Worm (Caenorhabditis elegans): ENCODE results near the gene mdt-6.

mdt-6 gene

DNA sequence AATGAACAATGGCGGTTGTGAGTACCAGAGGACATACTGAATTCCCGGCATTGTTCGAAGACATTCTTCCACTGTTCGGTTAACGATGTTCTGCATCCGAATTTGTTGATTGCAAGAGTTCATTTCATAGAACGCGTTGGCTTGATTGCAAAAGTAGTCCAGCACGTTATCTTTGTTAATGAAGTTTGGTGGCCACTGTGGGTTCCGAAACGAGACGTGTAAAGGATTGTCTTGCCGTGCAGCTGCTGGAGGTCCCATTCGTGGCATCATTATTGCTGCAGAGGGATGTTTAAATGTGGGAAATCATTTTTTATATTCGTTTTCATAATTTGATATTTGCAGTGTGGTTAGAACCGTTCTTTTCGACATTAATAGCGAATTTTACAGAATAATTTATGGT, at the start of gene mdt-6:
Gene mdt-6, minus strand, starts transcription at position 275 of the 400 bp plus-strand sequence.
- no peak for TF ChIP-seq dao-5 (tag; optimal IDR thresholded peaks at IDR 0.05)
- TF ChIP-seq him-1 (tag; optimal IDR thresholded peaks at IDR 0.05): no peak
- TF ChIP-seq W03F9.2 (tag; optimal IDR thresholded peaks at IDR 0.05): no peak

DNA sequence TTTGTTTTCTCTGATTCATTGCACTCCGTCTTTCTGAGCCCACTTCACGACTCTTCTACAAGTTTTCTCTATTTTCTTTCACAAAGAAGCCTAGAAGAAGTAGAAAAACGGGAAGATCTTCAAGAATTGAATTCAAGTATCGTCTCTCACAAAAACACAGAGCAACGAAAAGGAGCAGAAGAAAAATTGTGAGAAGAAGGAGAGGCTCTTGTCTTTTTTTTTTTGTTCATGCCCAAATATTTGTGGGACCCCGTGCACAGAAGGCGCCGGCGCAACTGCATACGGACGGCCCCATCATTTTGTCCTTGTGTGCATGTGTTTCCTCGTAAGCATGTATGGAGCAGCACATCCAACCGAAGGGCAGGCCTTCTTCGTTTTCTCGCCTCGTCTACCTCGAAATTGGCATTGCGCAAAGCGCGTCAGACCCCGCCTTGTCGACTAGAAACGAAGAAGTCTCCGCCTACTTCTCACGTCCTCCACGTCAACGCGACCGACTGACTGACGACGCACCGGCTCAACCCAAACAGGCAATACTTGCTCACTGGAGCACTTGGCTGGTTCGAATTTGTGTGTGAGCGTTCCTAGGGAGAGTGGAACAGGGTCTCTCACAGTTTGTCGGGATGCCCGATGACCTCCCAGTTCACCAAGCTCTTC, 47.2 kb upstream of the mdt-6 start:
- TF ChIP-seq him-1 (tag; optimal IDR thresholded peaks at IDR 0.05) (peak; percentile 17), dao-5 (tag; optimal IDR thresholded peaks at IDR 0.05) (no peak)

DNA sequence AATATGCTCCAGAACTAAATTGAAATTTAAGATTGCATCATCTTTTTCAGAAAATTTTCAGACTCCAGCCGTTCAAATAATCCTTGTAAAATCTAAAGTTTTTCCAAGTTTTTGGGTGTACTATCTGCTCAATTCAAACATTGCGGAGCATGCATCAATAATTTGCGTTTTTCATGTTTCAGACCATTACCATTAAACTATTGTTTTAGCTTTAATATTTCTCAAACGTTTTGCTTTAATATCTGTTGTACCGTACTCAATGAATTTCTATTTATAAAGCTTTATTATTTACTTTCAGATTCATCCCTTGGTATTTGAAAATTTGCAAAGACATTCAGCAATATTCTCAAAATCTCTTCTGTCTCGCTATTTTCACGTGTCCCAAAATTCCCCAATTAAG, 43.8 kb upstream of the mdt-6 start, which contains the start of gene odr-2:
Gene odr-2, plus strand, starts transcription at position 301 of the 400 bp plus-strand sequence.
- TF ChIP-seq dao-5 (tag; optimal IDR thresholded peaks at IDR 0.05) (no peak), W03F9.2 (tag; optimal IDR thresholded peaks at IDR 0.05) (no peak), him-1 (tag; optimal IDR thresholded peaks at IDR 0.05) (no peak)

DNA sequence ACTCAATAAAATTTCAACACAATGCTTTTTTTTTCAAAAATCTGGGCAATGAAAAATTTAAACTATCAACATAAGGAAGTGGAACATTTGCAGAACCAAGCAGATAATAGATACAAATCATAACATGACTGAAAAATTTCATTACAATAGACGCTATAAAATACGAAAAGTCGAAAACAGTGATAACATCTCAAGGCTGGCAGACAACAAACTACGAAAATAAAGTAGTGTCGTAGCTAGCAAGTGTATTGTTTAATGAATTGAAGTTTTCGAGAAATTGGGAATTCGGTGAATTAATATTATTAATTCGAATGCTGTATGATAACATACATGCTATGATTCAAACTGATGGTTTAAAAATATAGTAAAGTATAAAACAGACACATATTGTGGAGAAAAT, 37.4 kb upstream of the mdt-6 start:
- TF ChIP-seq dao-5 (tag; optimal IDR thresholded peaks at IDR 0.05): no peak

DNA sequence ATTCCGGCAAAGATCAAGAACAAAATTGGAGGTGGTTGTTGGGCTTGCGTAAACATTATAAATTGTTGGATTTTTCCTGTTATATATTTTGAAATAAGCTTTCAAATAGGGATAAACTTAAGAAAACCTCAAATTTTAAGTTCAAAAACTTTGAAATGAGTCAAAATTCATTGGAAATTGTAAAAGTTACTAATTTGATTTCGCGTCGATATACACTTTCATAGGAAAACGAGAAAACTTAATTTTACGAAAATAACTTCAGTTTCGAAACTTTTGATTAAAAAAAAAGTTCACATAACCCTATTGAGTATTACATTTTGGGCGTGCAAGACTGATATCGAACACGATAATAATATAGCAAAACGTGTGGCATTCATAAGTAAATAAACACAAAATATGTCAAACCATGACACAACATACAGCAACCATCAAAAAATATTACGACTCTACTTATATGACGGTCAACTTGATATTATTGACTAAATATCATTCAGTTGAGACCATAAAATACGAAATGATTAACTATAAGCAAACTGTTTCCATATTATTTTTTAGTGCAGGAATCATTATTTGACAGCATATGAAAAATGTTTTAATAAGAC, 36.8 kb upstream of the mdt-6 start:
- TF ChIP-seq dao-5 (tag; optimal IDR thresholded peaks at IDR 0.05): no peak
- no peak for TF ChIP-seq him-1 (tag; optimal IDR thresholded peaks at IDR 0.05)
- TF ChIP-seq W03F9.2 (tag; optimal IDR thresholded peaks at IDR 0.05): no peak

DNA sequence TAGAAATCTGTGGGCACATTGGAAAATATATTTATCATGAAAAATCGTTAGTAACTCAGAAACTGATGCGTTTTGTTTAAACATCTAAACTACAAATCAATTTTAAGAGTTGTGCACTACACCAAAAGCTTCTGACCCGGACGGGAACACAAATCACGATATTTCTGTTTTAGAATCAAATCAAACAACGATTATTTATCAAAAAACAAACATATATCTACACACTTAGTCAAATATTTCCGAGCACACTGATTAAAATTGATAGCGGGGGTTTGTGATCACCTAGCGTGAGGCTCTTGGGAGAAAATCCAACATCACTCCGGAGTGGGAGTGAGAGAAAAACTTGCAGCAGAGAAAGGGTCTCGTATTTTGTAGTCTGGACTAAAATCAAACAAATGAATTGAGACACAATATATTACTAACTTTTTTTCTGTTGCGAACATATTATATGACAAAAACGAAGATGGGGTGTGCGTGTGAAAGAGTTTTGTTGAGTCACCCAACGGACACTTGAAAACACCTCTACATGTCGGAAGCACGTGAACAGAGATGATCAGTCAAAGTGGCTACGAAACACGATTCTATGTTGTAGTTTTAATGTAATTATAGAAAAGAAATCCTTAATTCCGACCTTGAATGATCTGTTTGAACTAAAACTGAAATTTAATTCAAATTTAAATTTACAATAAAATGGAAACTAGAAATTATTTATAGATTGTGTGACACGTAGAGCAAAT, 36.0 kb upstream of the mdt-6 start:
- TF ChIP-seq dao-5 (tag; optimal IDR thresholded peaks at IDR 0.05) (no peak), him-1 (tag; optimal IDR thresholded peaks at IDR 0.05) (no peak), W03F9.2 (tag; optimal IDR thresholded peaks at IDR 0.05) (no peak)

DNA sequence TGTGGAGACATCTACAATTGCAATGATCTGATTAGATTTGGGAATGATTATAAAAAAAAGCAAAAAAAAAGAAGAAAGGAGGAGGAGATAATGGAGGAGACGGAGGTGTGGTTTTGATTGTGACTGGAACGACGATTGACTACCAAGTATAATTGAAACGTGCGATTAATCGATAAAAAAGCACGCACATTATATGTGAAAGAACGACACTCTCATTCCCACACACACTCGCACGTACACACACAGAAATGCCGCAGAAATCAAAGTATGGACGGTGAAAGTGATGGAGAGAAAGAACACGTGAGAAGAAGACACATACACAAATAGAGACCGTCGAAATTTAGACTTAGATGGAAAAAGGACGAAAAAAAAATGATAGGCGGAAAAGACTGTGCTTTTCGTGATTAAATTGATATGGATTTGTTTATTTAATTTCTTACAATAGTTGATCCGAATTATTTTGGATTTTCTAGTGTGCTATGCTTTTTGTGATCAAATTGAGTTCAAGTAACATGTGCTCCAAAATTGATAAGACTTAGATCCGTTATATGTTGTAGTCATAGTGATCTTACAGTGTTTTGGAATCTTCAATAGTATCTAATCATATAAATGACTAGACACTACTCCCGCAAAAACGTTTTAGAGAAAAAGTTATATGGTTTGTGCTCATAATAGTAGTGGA, 34.4 kb upstream of the mdt-6 start, which contains the start of gene nhr-135:
Gene nhr-135, minus strand, starts transcription at position 51 of the 682 bp plus-strand sequence.
- no peak for TF ChIP-seq dao-5 (tag; optimal IDR thresholded peaks at IDR 0.05)
- peak; percentile 42 for TF ChIP-seq W03F9.2 (tag; optimal IDR thresholded peaks at IDR 0.05)

DNA sequence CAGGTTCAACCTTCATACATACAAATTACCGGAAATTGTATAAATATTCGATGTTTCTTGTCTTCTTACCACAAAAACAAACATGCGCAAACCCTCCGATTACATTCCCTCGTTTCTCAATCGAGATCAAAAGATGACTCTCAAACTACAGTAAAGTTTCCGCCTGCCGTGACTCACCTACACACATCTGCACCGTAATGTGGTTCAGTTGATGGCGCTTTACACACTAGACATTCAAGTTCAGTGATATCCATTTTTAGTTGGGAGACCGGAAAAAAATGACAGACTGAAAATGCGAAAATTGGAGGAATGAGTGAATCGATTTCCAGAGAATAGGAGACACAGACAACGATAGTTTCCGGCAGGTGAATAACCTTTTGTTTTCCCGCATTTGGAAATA, 31.9 kb upstream of the mdt-6 start, which contains the start of gene nhr-286:
Gene nhr-286, minus strand, starts transcription at position 324 of the 400 bp plus-strand sequence.
- TF ChIP-seq dao-5 (tag; optimal IDR thresholded peaks at IDR 0.05) (no peak), W03F9.2 (tag; optimal IDR thresholded peaks at IDR 0.05) (no peak), him-1 (tag; optimal IDR thresholded peaks at IDR 0.05) (no peak)

DNA sequence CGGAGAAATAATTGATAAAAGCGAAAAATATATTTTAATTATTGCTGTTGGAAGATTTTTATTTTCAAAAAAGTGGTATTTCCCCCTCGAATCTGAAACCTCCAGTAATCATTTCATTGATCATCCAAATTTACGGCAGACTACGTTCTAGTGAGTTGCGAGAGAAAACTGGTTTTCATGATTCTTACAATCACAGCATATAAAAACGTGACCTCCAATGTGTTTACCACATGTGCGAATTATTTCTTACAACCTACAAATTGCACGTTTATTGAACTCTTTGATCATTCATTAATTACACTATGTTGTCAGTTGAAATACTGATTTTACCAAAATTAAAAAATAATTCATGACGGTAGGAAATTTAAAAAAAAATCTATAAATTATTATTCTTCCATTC, 29.8 kb upstream of the mdt-6 start:
- TF ChIP-seq dao-5 (tag; optimal IDR thresholded peaks at IDR 0.05): no peak
- no peak for TF ChIP-seq him-1 (tag; optimal IDR thresholded peaks at IDR 0.05)
- TF ChIP-seq W03F9.2 (tag; optimal IDR thresholded peaks at IDR 0.05): peak; percentile 7

DNA sequence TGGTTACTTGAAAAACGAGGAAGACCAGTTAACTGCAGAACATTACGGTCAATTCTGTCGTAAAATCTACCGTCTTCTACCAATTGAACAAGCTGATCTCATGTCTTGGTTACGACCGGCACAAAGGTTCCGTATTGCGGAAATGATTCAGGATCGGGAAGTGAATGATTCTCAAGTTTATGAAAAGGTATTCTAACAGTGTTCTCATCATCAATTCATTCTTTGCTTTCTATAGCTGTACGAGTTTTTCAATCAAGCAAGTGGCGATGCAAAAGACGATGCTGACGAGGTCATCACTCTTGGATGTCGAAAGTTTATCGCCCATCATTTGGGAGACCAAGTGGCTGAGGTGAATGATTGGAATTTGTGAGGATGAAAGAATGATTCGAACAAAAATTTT, 27.9 kb upstream of the mdt-6 start:
- TF ChIP-seq dao-5 (tag; optimal IDR thresholded peaks at IDR 0.05) (no peak), him-1 (tag; optimal IDR thresholded peaks at IDR 0.05) (no peak), W03F9.2 (tag; optimal IDR thresholded peaks at IDR 0.05) (no peak)

DNA sequence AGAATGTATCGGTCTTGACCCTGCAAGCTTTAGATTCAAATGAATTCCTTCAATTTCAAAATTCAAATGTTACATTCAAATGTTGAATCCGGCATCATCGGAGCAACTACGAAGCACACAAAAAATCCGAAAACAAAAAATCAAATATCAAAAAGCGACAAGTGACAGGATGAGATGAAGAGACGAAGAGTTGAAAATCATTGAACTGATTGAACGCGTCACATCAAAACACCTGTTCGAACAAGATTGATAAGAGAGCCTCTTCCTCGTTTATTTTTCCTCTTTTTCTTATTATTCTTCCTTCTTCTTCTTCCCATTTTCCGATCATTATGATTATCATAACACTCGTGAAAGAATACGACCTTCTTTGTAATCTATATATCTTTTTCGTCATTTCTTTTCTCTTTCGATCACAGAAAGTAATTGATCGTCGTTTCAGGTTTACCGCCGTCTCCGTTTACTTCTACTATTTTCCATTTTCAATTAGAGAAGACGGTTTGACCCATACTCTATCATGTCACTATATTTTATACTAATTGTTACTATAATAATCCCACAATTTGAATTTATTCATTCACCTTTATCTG, 26.2 kb upstream of the mdt-6 start, which contains the start of gene VC5.2:
Gene VC5.2, plus strand, starts transcription at position 439 of the 587 bp plus-strand sequence.
- no peak for TF ChIP-seq him-1 (tag; optimal IDR thresholded peaks at IDR 0.05)
- TF ChIP-seq dao-5 (tag; optimal IDR thresholded peaks at IDR 0.05): no peak
- no peak for TF ChIP-seq W03F9.2 (tag; optimal IDR thresholded peaks at IDR 0.05)

DNA sequence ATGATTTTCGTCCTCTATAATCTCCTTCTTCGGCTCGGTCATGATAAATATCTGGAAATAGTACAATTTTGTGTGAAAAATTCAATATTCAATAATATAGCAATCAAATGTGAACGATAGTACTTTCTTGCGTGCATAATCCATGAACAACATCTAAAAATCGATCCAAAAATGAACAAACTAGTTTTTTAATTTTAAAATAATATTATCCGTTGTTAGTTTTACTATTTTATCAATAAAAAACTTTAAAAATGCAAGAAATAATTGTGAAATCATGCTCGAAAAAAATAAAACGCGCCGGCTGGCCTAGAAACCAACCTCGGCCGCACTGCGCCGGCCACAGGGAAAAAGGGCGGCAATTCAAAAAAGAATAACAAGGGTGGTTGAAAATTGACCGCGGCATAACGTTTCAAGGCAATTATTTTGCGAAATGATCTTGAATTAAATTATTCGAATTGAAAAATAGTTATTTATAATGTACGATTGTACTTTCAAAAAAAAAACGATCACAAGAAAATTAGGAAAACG, 25.3 kb upstream of the mdt-6 start, which contains the start of gene mys-1:
Gene mys-1, minus strand, starts transcription at position 51 of the 528 bp plus-strand sequence.
- TF ChIP-seq him-1 (tag; optimal IDR thresholded peaks at IDR 0.05) (peak; percentile 0), dao-5 (tag; optimal IDR thresholded peaks at IDR 0.05) (no peak), W03F9.2 (tag; optimal IDR thresholded peaks at IDR 0.05) (peak; percentile 55)

DNA sequence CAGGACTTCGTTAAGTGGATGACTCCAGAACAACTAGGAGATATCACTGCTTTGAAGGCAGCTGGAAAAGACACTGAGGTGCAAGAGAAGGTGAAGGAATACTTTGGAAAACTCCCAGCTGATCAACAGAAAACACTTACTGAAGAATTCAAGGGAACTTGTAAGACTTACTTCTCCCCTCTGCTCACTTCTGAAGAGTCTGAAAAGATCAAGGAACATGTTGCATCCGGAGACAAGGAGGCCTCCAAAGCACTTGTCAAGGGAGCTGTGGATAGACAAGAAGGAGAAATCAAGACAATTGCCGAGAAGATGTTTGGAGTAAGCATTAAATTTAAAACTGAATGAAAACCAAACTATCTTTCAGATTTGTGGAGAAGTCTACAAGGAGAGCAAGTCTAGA, 20.0 kb upstream of the mdt-6 start:
- TF ChIP-seq him-1 (tag; optimal IDR thresholded peaks at IDR 0.05) (no peak), dao-5 (tag; optimal IDR thresholded peaks at IDR 0.05) (no peak), W03F9.2 (tag; optimal IDR thresholded peaks at IDR 0.05) (no peak)
